Fruit fly (Drosophila melanogaster): ENCODE data around the gene CG6974.

CG6974 gene

DNA sequence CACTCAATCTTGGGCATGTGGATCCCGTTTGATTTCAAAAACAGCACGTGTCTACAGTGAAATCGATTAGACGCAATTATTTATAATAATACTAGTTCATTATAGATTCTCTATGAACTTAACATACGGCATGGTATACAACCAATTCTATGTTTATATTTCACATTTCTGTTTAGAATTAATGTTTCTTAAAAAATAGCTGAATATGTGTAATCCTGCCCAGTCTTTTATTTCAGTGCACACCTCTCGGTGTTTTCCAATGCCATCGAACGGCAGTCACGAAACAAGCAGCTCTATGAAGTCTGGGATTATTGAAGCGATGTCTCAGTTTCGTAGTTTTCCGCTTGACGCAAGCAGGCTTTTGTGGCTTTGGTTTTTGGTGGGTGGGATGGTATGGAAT lies 38.7 kb upstream of the CG6974 start (continued):
- TF ChIP-seq Meics (GFP tag; optimal IDR thresholded peaks at IDR 0.05) (no peak), zfh2 (GFP tag; optimal IDR thresholded peaks at IDR 0.05) (no peak), CG2202 (tag; optimal IDR thresholded peaks at IDR 0.05) (no peak), tio (GFP tag; optimal IDR thresholded peaks at IDR 0.05) (no peak), croc (GFP tag; conservative IDR thresholded peaks at IDR 0.05) (no peak), BtbVII (GFP tag; optimal IDR thresholded peaks at IDR 0.05) (peak; percentile 41), CG12155 (GFP tag; optimal IDR thresholded peaks at IDR 0.05) (no peak), CG9437 (GFP tag; optimal IDR thresholded peaks at IDR 0.05) (no peak), CG12659 (GFP tag; optimal IDR thresholded peaks at IDR 0.05) (no peak), CG7745 (tag; optimal IDR thresholded peaks at IDR 0.05) (no peak), CG11695 (GFP tag; IDR thresholded peaks at IDR 0.05) (no peak), dpn (GFP tag; optimal IDR thresholded peaks at IDR 0.05) (peak in 1 of 2 experiments; percentile 1), ttk (GFP tag; IDR thresholded peaks at IDR 0.05) (no peak), nmo (GFP tag; optimal IDR thresholded peaks at IDR 0.05) (peak; percentile 44), p53 (GFP tag; optimal IDR thresholded peaks at IDR 0.05) (no peak), CG13424 (tag; optimal IDR thresholded peaks at IDR 0.05) (peak; percentile 23), CG6813 (GFP tag; optimal IDR thresholded peaks at IDR 0.05) (no peak), CG33557 (GFP tag; optimal IDR thresholded peaks at IDR 0.05) (no peak), crp (GFP tag; optimal IDR thresholded peaks at IDR 0.05) (no peak), NK7.1 (GFP tag; optimal IDR thresholded peaks at IDR 0.05) (no peak), Oaz (GFP tag; IDR thresholded peaks at IDR 0.05) (no peak), knrl (GFP tag; IDR thresholded peaks at IDR 0.05; ENCODE audit: partially characterized antibody) (no peak), Fer1 (GFP tag; optimal IDR thresholded peaks at IDR 0.05) (peak; percentile 66), CG9215 (GFP tag; IDR thresholded peaks at IDR 0.05) (no peak), gfzf (GFP tag; optimal IDR thresholded peaks at IDR 0.05) (no peak), Med (GFP tag) (peak; percentile 63), sc (optimal IDR thresholded peaks at IDR 0.05) (no peak), sc (GFP tag; optimal IDR thresholded peaks at IDR 0.05) (no peak), CG10543 (GFP tag; optimal IDR thresholded peaks at IDR 0.05) (no peak), CG1647 (GFP tag; optimal IDR thresholded peaks at IDR 0.05) (no peak), sob (GFP tag; IDR thresholded peaks at IDR 0.05) (no peak), hbn (GFP tag; IDR thresholded peaks at IDR 0.05; ENCODE audit: partially characterized antibody) (no peak), bab2 (GFP tag; optimal IDR thresholded peaks at IDR 0.05) (no peak), CG15601 (tag; optimal IDR thresholded peaks at IDR 0.05) (no peak), Neu2 (GFP tag; optimal IDR thresholded peaks at IDR 0.05; ENCODE audit: borderline replicate concordance) (no peak), tna (GFP tag; IDR thresholded peaks at IDR 0.05; ENCODE audit: partially characterized antibody) (no peak), Doc3 (GFP tag; IDR thresholded peaks at IDR 0.05; ENCODE audit: partially characterized antibody) (no peak), CG18764 (GFP tag; optimal IDR thresholded peaks at IDR 0.05) (no peak), lbe (GFP tag; optimal IDR thresholded peaks at IDR 0.05) (no peak), CG5180 (GFP tag; optimal IDR thresholded peaks at IDR 0.05) (no peak), h (optimal IDR thresholded peaks at IDR 0.05) (no peak), CG14014 (GFP tag; IDR thresholded peaks at IDR 0.05) (peak; percentile 9; the same call in 1 of the 2 replicates), CG8089 (GFP tag; optimal IDR thresholded peaks at IDR 0.05) (no peak), CG15011 (GFP tag; optimal IDR thresholded peaks at IDR 0.05) (no peak), aop (GFP tag; IDR thresholded peaks at IDR 0.05) (no peak), HmgD (GFP tag; optimal IDR thresholded peaks at IDR 0.05) (no peak), Side (GFP tag; optimal IDR thresholded peaks at IDR 0.05) (no peak)

Data from whole organism, embryonic.